Fruit fly (Drosophila melanogaster) whole organism, embryonic: ENCODE results near the gene RPA3.

Source experiments
- CG12219 ChIP-seq: fragments of 200-800 bp; sonication (Bioruptor generic); optimal IDR thresholded peaks from 3 replicates; lab custom pipeline; 2018; ENCODE audit warnings: missing biosample characterization, mild to moderate bottlenecking, missing genetic modification characterization
- CG12942 ChIP-seq: fragments of 200-800 bp; sonication (Bioruptor generic); optimal IDR thresholded peaks from 3 replicates; lab custom pipeline; 2016; ENCODE audit warnings: missing biosample characterization, missing genetic modification characterization
- CG1647 ChIP-seq: fragments of 200-800 bp; sonication (Bioruptor generic); optimal IDR thresholded peaks from 3 replicates; lab custom pipeline; 2016; ENCODE audit warnings: missing biosample characterization, missing genetic modification characterization
- CG16813 ChIP-seq: fragments of 200-800 bp; sonication (Bioruptor generic); IDR thresholded peaks from 3 replicates; pipeline ENCODE4 v1.3.6; 2022; ENCODE audit warnings: missing biosample characterization, missing genetic modification characterization; ENCODE audit not compliant: partially characterized antibody
- CG16863 ChIP-seq: fragments of 200-800 bp; sonication (Bioruptor generic); optimal IDR thresholded peaks from 3 replicates; lab custom pipeline; 2016; ENCODE audit warnings: missing biosample characterization, missing genetic modification characterization
- CG18262 ChIP-seq: fragments of 200-800 bp; optimal IDR thresholded peaks from 3 replicates; lab custom pipeline; 2019; ENCODE audit warnings: missing biosample characterization, mild to moderate bottlenecking, missing genetic modification characterization, moderate library complexity
- CG2199 ChIP-seq: fragments of 200-800 bp; sonication (Bioruptor generic); IDR thresholded peaks from 3 replicates; pipeline ENCODE4 v1.3.6; 2022; ENCODE audit warnings: missing biosample characterization, missing genetic modification characterization
- CG31388 ChIP-seq: fragments of 200-800 bp; sonication (Bioruptor generic); optimal IDR thresholded peaks from 2 replicates; lab custom pipeline; 2016; ENCODE audit warnings: missing biosample characterization, missing genetic modification characterization
- CG34224 ChIP-seq: fragments of 200-800 bp; sonication (Bioruptor generic); IDR thresholded peaks from 3 replicates; pipeline ENCODE4 v1.3.6; 2022; ENCODE audit warnings: missing biosample characterization, missing genetic modification characterization; ENCODE audit not compliant: partially characterized antibody
- CG4404 ChIP-seq: fragments of 200-800 bp; sonication (Bioruptor generic); IDR thresholded peaks from 2 replicates; pipeline ENCODE4 v1.3.6; 2022; ENCODE audit warnings: missing biosample characterization, missing genetic modification characterization
- CG4617 ChIP-seq: fragments of 200-800 bp; sonication (Bioruptor generic); optimal IDR thresholded peaks from 3 replicates; lab custom pipeline; 2016; ENCODE audit warnings: missing biosample characterization, missing genetic modification characterization, borderline replicate concordance
- CG6683 ChIP-seq: fragments of 200-800 bp; sonication (Bioruptor generic); optimal IDR thresholded peaks from 2 replicates; lab custom pipeline; 2017; ENCODE audit warnings: missing biosample characterization, mild to moderate bottlenecking, missing genetic modification characterization, missing genetic modification reagents
- CG6791 ChIP-seq: fragments of 200-800 bp; sonication (Bioruptor generic); IDR thresholded peaks from 3 replicates; pipeline ENCODE4 v1.3.6; 2022; ENCODE audit warnings: missing biosample characterization, missing genetic modification characterization; ENCODE audit not compliant: partially characterized antibody
- CG6854 ChIP-seq: fragments of 200-800 bp; sonication (Bioruptor generic); optimal IDR thresholded peaks from 3 replicates; lab custom pipeline; 2017; ENCODE audit warnings: missing biosample characterization, mild to moderate bottlenecking, missing genetic modification characterization
- CG8089 ChIP-seq: fragments of 200-800 bp; sonication (Bioruptor generic); optimal IDR thresholded peaks from 3 replicates; lab custom pipeline; 2016; ENCODE audit warnings: missing biosample characterization, missing genetic modification characterization
- CG8281 ChIP-seq: fragments of 200-800 bp; sonication (Bioruptor generic); optimal IDR thresholded peaks from 2 replicates; lab custom pipeline; 2018; ENCODE audit warnings: missing biosample characterization, mild to moderate bottlenecking, missing genetic modification characterization, moderate library complexity
- CoRest ChIP-seq: fragments of 200-800 bp; sonication (Bioruptor generic); optimal IDR thresholded peaks from 3 replicates; lab custom pipeline; 2018; ENCODE audit warnings: missing biosample characterization, mild to moderate bottlenecking, missing genetic modification characterization, moderate library complexity
- Dbx ChIP-seq: fragments of 200-800 bp; sonication (Bioruptor generic); IDR thresholded peaks from 3 replicates; pipeline ENCODE4 v1.3.6; 2022; ENCODE audit warnings: missing biosample characterization, missing genetic modification characterization
- Dip2 ChIP-seq: fragments of 200-800 bp; sonication (Bioruptor generic); IDR thresholded peaks from 2 replicates; pipeline ENCODE4 v1.3.6; 2022; ENCODE audit warnings: missing biosample characterization, missing genetic modification characterization
- H15 ChIP-seq: fragments of 200-800 bp; sonication (Bioruptor generic); IDR thresholded peaks from 3 replicates; pipeline ENCODE4 v1.3.6; 2022; ENCODE audit warnings: missing biosample characterization, missing genetic modification characterization
- NK7.1 ChIP-seq: fragments of 200-800 bp; sonication (Bioruptor generic); optimal IDR thresholded peaks from 3 replicates; lab custom pipeline; 2016; ENCODE audit warnings: missing biosample characterization, missing genetic modification characterization
- Rx ChIP-seq: fragments of 200-800 bp; sonication (Bioruptor generic); IDR thresholded peaks from 2 replicates; pipeline ENCODE4 v1.3.6; 2022; ENCODE audit warnings: missing biosample characterization, missing genetic modification characterization
- Sin3A ChIP-seq: fragments of >200 bp; optimal IDR thresholded peaks from 2 replicates; lab custom pipeline; 2018
- Six4 ChIP-seq: fragments of 200-800 bp; sonication (Bioruptor generic); optimal IDR thresholded peaks from 2 replicates; lab custom pipeline; 2016; ENCODE audit warnings: missing biosample characterization, missing genetic modification characterization
- Ssrp ChIP-seq: fragments of 200-800 bp; sonication (Bioruptor generic); optimal IDR thresholded peaks from 2 replicates; lab custom pipeline; 2018; ENCODE audit warnings: missing biosample characterization, mild to moderate bottlenecking, missing genetic modification characterization, moderate library complexity
- Stat92E ChIP-seq, 3 experiments: fragments of >200 bp in 2 of 3; fragments of 200-800 bp in 1 of 3; sonication (Bioruptor generic) in 1 of 3; optimal IDR thresholded peaks; 2 replicates each; lab custom pipeline; 2017 to 2019; ENCODE audit warnings: missing biosample characterization in 3 of 3, missing genetic modification characterization in 3 of 3, mild to moderate bottlenecking in 1 of 3, moderate library complexity in 1 of 3
- Trl ChIP-seq, 3 experiments: fragments of >200 bp in 2 of 3; fragments of 200-800 bp in 1 of 3; sonication (Bioruptor generic) in 1 of 3; optimal IDR thresholded peaks; 2 replicates in 1 of 3; 3 replicates in 2 of 3; lab custom pipeline; 2016 to 2017; ENCODE audit warnings: missing biosample characterization in 1 of 3, missing genetic modification characterization in 1 of 3
- Xbp1 ChIP-seq: fragments of 200-800 bp; sonication (Bioruptor generic); optimal IDR thresholded peaks from 3 replicates; lab custom pipeline; 2016; ENCODE audit warnings: missing biosample characterization, mild to moderate bottlenecking, missing genetic modification characterization
- ase ChIP-seq: fragments of 200-800 bp; sonication (Bioruptor generic); IDR thresholded peaks from 3 replicates; pipeline ENCODE4 v1.3.6; 2022; ENCODE audit warnings: missing biosample characterization, missing genetic modification characterization
- bigmax ChIP-seq: fragments of 200-800 bp; sonication (Bioruptor generic); optimal IDR thresholded peaks from 2 replicates; lab custom pipeline; 2018; ENCODE audit warnings: missing biosample characterization, mild to moderate bottlenecking, missing genetic modification characterization
- dan ChIP-seq: fragments of 200-800 bp; sonication (Bioruptor generic); IDR thresholded peaks from 2 replicates; pipeline ENCODE4 v1.3.6; 2022; ENCODE audit warnings: missing biosample characterization, missing genetic modification characterization
- exex ChIP-seq: fragments of 200-800 bp; sonication (Bioruptor generic); optimal IDR thresholded peaks from 4 replicates; lab custom pipeline; 2018; ENCODE audit warnings: missing biosample characterization, mild to moderate bottlenecking, missing genetic modification characterization, moderate library complexity
- ftz-f1 ChIP-seq: fragments of 200-800 bp; sonication (Bioruptor generic); optimal IDR thresholded peaks from 2 replicates; lab custom pipeline; 2016; ENCODE audit warnings: missing biosample characterization, missing genetic modification characterization
- gem ChIP-seq: fragments of 200-800 bp; sonication (Bioruptor generic); optimal IDR thresholded peaks from 2 replicates; lab custom pipeline; 2019; ENCODE audit warnings: missing biosample characterization, mild to moderate bottlenecking, missing genetic modification characterization, moderate library complexity
- hbn ChIP-seq: fragments of 200-800 bp; sonication (Bioruptor generic); IDR thresholded peaks from 2 replicates; pipeline ENCODE4 v1.3.6; 2022; ENCODE audit warnings: missing biosample characterization, missing genetic modification characterization; ENCODE audit not compliant: partially characterized antibody
- kni ChIP-seq: fragments of 200-800 bp; sonication (Bioruptor generic); optimal IDR thresholded peaks from 3 replicates; lab custom pipeline; 2017; ENCODE audit warnings: mild to moderate bottlenecking, missing biosample characterization, missing genetic modification reagents, missing genetic modification characterization
- lola ChIP-seq, 3 experiments: fragments of >200 bp in 2 of 3; fragments of 200-800 bp in 1 of 3; sonication (Bioruptor generic) in 1 of 3; optimal IDR thresholded peaks; 2 replicates each; lab custom pipeline; 2017 to 2019; ENCODE audit warnings: missing biosample characterization in 3 of 3, missing genetic modification characterization in 3 of 3, mild to moderate bottlenecking in 1 of 3, moderate library complexity in 1 of 3
- nmo ChIP-seq: fragments of 200-800 bp; sonication (Bioruptor generic); optimal IDR thresholded peaks from 2 replicates; lab custom pipeline; 2018; ENCODE audit warnings: missing biosample characterization, mild to moderate bottlenecking, missing genetic modification characterization, moderate library complexity
- nom ChIP-seq: fragments of 200-800 bp; sonication (Bioruptor generic); optimal IDR thresholded peaks from 2 replicates; lab custom pipeline; 2017; ENCODE audit warnings: missing biosample characterization, missing genetic modification characterization, mild to moderate bottlenecking, moderate library complexity, missing genetic modification reagents
- oc ChIP-seq: fragments of 200-800 bp; sonication (Bioruptor generic); optimal IDR thresholded peaks from 2 replicates; lab custom pipeline; 2018; ENCODE audit warnings: missing biosample characterization, mild to moderate bottlenecking, missing genetic modification characterization, moderate library complexity
- sens ChIP-seq: fragments of 200-800 bp; sonication (Bioruptor generic); peaks from one replicate; lab custom pipeline; 2016; ENCODE audit warnings: missing biosample characterization, missing genetic modification characterization
- slbo ChIP-seq: fragments of 200-800 bp; sonication (Bioruptor generic); IDR thresholded peaks from 2 replicates; pipeline ENCODE4 v1.3.6; 2022; ENCODE audit warnings: missing biosample characterization, missing genetic modification characterization
- ssp ChIP-seq: fragments of 200-800 bp; sonication (Bioruptor generic); IDR thresholded peaks from 2 replicates; pipeline ENCODE4 v1.3.6; 2022; ENCODE audit warnings: missing biosample characterization, missing genetic modification characterization
- stwl ChIP-seq: fragments of 200-800 bp; sonication (Bioruptor generic); optimal IDR thresholded peaks from 3 replicates; lab custom pipeline; 2018; ENCODE audit warnings: missing biosample characterization, mild to moderate bottlenecking, missing genetic modification characterization, moderate library complexity
- toy ChIP-seq: fragments of 200-800 bp; sonication (Bioruptor generic); IDR thresholded peaks from 2 replicates; pipeline ENCODE4 v1.3.6; 2022; ENCODE audit warnings: missing biosample characterization, missing genetic modification characterization
- vnd ChIP-seq: fragments of 200-800 bp; sonication (Bioruptor generic); IDR thresholded peaks from 3 replicates; pipeline ENCODE4 v1.3.6; 2022; ENCODE audit warnings: missing biosample characterization, missing genetic modification characterization; ENCODE audit not compliant: partially characterized antibody
- wek ChIP-seq: fragments of 200-800 bp; sonication (Bioruptor generic); optimal IDR thresholded peaks from 3 replicates; lab custom pipeline; 2018; ENCODE audit warnings: missing biosample characterization, mild to moderate bottlenecking, missing genetic modification characterization, moderate library complexity
- zen ChIP-seq: fragments of 200-800 bp; sonication (Bioruptor generic); optimal IDR thresholded peaks from 3 replicates; lab custom pipeline; 2018; ENCODE audit warnings: missing biosample characterization, mild to moderate bottlenecking, missing genetic modification characterization, moderate library complexity

The RPA3 gene

dm6 chrX:11580200-11580840, 35.3 kb downstream of the RPA3 start, which contains the start of gene nod (continued):
- TF ChIP-seq sens (GFP tag; lab: Kevin White, UChicago) (peak; percentile 88), Ssrp (tag; lab: Kevin White, UChicago) (peak; percentile 43), CG16813 (GFP tag; lab: Robert Waterston, UW) (peak; percentile 63), Sin3A (lab: Kevin White, UChicago) (peak; percentile 89), CG8281 (tag; lab: Kevin White, UChicago) (no peak), CG6683 (GFP tag; lab: Kevin White, UChicago) (no peak), ftz-f1 (peak; percentile 87), H15 (GFP tag; lab: Robert Waterston, UW) (no peak), nom (GFP tag; lab: Kevin White, UChicago) (no peak), CG6854 (GFP tag; lab: Kevin White, UChicago) (peak; percentile 20), Dbx (GFP tag; lab: Robert Waterston, UW) (peak; percentile 58; the same call in 1 of the 3 replicates), CG2199 (0 out of 3 replicates have a peak, but pooled peaks have one; percentile 14), NK7.1 (GFP tag; lab: Kevin White, UChicago) (peak; percentile 12), CG12219 (GFP tag; lab: Kevin White, UChicago) (peak; percentile 28), nmo (GFP tag; lab: Kevin White, UChicago) (peak; percentile 64), Rx (0 out of 2 replicates have a peak, but pooled peaks have one; percentile 7), ase (GFP tag; lab: Robert Waterston, UW) (no peak), ssp (GFP tag; lab: Robert Waterston, UW) (peak; percentile 26; the same call in 1 of the 2 replicates), oc (tag; lab: Kevin White, UChicago) (peak; percentile 8), Trl (optimal IDR thresholded peaks at IDR 0.05; lab: Kevin White, UChicago) (no peak), Trl (GFP tag; optimal IDR thresholded peaks at IDR 0.05; lab: Kevin White, UChicago) (peak; percentile 63), CG16863 (GFP tag; lab: Kevin White, UChicago) (peak; percentile 66), wek (GFP tag; lab: Kevin White, UChicago) (no peak), Xbp1 (GFP tag; lab: Kevin White, UChicago) (peak; percentile 61), bigmax (GFP tag; lab: Kevin White, UChicago) (no peak), CG1647 (GFP tag; lab: Kevin White, UChicago) (peak; percentile 70), slbo (GFP tag; lab: Robert Waterston, UW) (peak; percentile 68), CG8089 (GFP tag; lab: Kevin White, UChicago) (peak; percentile 0), Six4 (GFP tag; lab: Kevin White, UChicago) (peak; percentile 59), Stat92E (GFP tag; optimal IDR thresholded peaks at IDR 0.05; lab: Kevin White, UChicago) (no peak), vnd (GFP tag; lab: Robert Waterston, UW) (no peak), CoRest (tag; lab: Kevin White, UChicago) (peak; percentile 81), dan (GFP tag; lab: Robert Waterston, UW) (no peak), stwl (peak; percentile 66), kni (peak; percentile 35), lola (GFP tag; optimal IDR thresholded peaks at IDR 0.05; lab: Kevin White, UChicago) (peak in 1 of 3 experiments; percentile 40), CG18262 (peak; percentile 55), CG34224 (GFP tag; lab: Robert Waterston, UW) (peak; percentile 64), hbn (GFP tag; lab: Robert Waterston, UW) (peak; percentile 73), Dip2 (GFP tag; lab: Robert Waterston, UW) (no peak), exex (tag; lab: Kevin White, UChicago) (peak; percentile 65), CG4404 (GFP tag; lab: Robert Waterston, UW) (peak; percentile 42), gem (tag; lab: Kevin White, UChicago) (peak; percentile 75), CG4617 (peak; percentile 27), CG6791 (GFP tag; lab: Robert Waterston, UW) (peak; percentile 55; the same call in 1 of the 3 replicates), CG31388 (peak; percentile 15), zen (tag; lab: Kevin White, UChicago) (peak; percentile 60), toy (GFP tag; lab: Robert Waterston, UW) (no peak), CG12942 (GFP tag; lab: Kevin White, UChicago) (peak; percentile 52)
